Worm (Caenorhabditis elegans): Measurements from ENCODE around the gene prcc-1.

The prcc-1 gene

DNA sequence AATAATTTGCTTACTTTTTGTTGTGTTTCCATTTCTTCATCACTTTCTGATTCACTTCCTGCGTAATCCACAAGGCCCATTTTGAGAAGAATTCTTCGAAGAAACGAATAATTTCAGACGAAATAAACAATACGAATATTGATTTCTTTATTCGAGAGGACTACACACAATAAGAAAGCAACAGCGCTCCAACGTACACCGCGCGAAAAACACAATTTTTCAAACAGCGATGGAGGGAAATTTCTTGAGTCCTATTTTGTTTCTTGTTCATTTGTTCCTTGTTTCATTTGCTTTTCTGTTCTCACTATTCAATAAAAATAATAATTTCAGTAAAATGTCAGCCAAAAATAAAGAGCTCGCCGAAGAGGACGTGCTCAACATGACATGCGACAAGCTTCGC, at the start of gene prcc-1, which contains the start of gene C39E9.12:
Gene prcc-1 (minus strand): TSS at position 119 of the 400 bp plus-strand sequence.
Gene C39E9.12 (plus strand): TSS at position 331 of the 400 bp plus-strand sequence.
- TF ChIP-seq lin-15B (tag; optimal IDR thresholded peaks at IDR 0.05) (peak; percentile 84), hpl-2 (GFP tag; optimal IDR thresholded peaks at IDR 0.05) (no peak), hlh-17 (GFP tag; optimal IDR thresholded peaks at IDR 0.05; ENCODE audit: borderline replicate concordance) (no peak), tbx-2 (tag; optimal IDR thresholded peaks at IDR 0.05) (peak; percentile 37), zip-4 (GFP tag; optimal IDR thresholded peaks at IDR 0.05) (no peak), ets-5 (GFP tag; IDR thresholded peaks at IDR 0.05) (no peak), snpc-4 (tag; optimal IDR thresholded peaks at IDR 0.05) (no peak), sup-37 (GFP tag; optimal IDR thresholded peaks at IDR 0.05) (no peak), tlp-1 (tag; optimal IDR thresholded peaks at IDR 0.05) (no peak), nhr-12 (tag; optimal IDR thresholded peaks at IDR 0.05) (no peak), lir-3 (tag; optimal IDR thresholded peaks at IDR 0.05; ENCODE audit: poor library complexity) (peak; percentile 10), nhr-19 (GFP tag; conservative IDR thresholded peaks at IDR 0.05) (peak; percentile 43; the same call in 1 of the 2 replicates), ceh-8 (GFP tag; optimal IDR thresholded peaks at IDR 0.05) (no peak), C34B4.2 (tag; optimal IDR thresholded peaks at IDR 0.05) (no peak), lsy-2 (tag; optimal IDR thresholded peaks at IDR 0.05) (peak; percentile 73 to 91), fos-1 (tag; optimal IDR thresholded peaks at IDR 0.05) (peak; percentile 63), egl-13 (tag; optimal IDR thresholded peaks at IDR 0.05) (no peak), unc-130 (tag; optimal IDR thresholded peaks at IDR 0.05) (peak; percentile 73), pax-3 (tag; optimal IDR thresholded peaks at IDR 0.05) (no peak), snu-23 (GFP tag; optimal IDR thresholded peaks at IDR 0.05) (peak; percentile 80), aly-2 (tag; optimal IDR thresholded peaks at IDR 0.05) (no peak), nhr-90 (tag; optimal IDR thresholded peaks at IDR 0.05; ENCODE audit: poor library complexity) (no peak), nhr-11 (tag; optimal IDR thresholded peaks at IDR 0.05) (no peak), sptf-1 (tag; optimal IDR thresholded peaks at IDR 0.05) (no peak), elt-3 (tag; optimal IDR thresholded peaks at IDR 0.05) (peak in 1 of 6 experiments; percentile 67), C16A3.4 (tag; optimal IDR thresholded peaks at IDR 0.05) (peak; percentile 85), swsn-7 (tag; optimal IDR thresholded peaks at IDR 0.05) (peak; percentile 62), egl-27 (tag; optimal IDR thresholded peaks at IDR 0.05) (no peak), ztf-11 (tag; optimal IDR thresholded peaks at IDR 0.05) (no peak), jun-1 (tag; optimal IDR thresholded peaks at IDR 0.05) (peak; percentile 40), aha-1 (tag; optimal IDR thresholded peaks at IDR 0.05) (no peak), elt-2 (tag; optimal IDR thresholded peaks at IDR 0.05) (no peak), sox-4 (tag; optimal IDR thresholded peaks at IDR 0.05) (no peak), alr-1 (tag; optimal IDR thresholded peaks at IDR 0.05; ENCODE audit: borderline replicate concordance) (no peak), blmp-1 (tag; optimal IDR thresholded peaks at IDR 0.05) (no peak), xbp-1 (tag; optimal IDR thresholded peaks at IDR 0.05) (peak; percentile 55), grh-1 (GFP tag; IDR thresholded peaks at IDR 0.05) (no peak), efl-1 (optimal IDR thresholded peaks at IDR 0.05) (peak; percentile 93 to 94), efl-1 (GFP tag; optimal IDR thresholded peaks at IDR 0.05 in 1 of 2) (peak; percentile 92 to 99), lin-39 (tag; optimal IDR thresholded peaks at IDR 0.05) (no peak), dsc-1 (tag; optimal IDR thresholded peaks at IDR 0.05) (peak; percentile 21), fkh-8 (tag; optimal IDR thresholded peaks at IDR 0.05) (peak; percentile 56), F16B12.6 (tag; optimal IDR thresholded peaks at IDR 0.05) (peak; percentile 66), mdl-1 (tag; optimal IDR thresholded peaks at IDR 0.05) (peak in 1 of 2 experiments; percentile 56), nhr-237 (tag; optimal IDR thresholded peaks at IDR 0.05) (no peak), irx-1 (tag; optimal IDR thresholded peaks at IDR 0.05) (no peak), nhr-84 (tag; optimal IDR thresholded peaks at IDR 0.05) (no peak), ceh-88 (GFP tag; IDR thresholded peaks at IDR 0.05) (no peak), skn-1 (tag; optimal IDR thresholded peaks at IDR 0.05) (peak; percentile 66), pqm-1 (tag; optimal IDR thresholded peaks at IDR 0.05) (no peak), nhr-20 (tag; optimal IDR thresholded peaks at IDR 0.05) (peak; percentile 53), fkh-10 (GFP tag; optimal IDR thresholded peaks at IDR 0.05) (no peak), vab-15 (tag; optimal IDR thresholded peaks at IDR 0.05) (no peak), ceh-63 (GFP tag; optimal IDR thresholded peaks at IDR 0.05) (no peak)
